Fruit fly (Drosophila melanogaster) whole organism, embryonic: ENCODE measurements around the gene SPARC.

ENCODE experiments used
- Abd-B ChIP-seq: fragments of 200-800 bp; sonication (Bioruptor generic); optimal IDR thresholded peaks from 2 replicates; lab custom pipeline; 2018; ENCODE audit warnings: missing biosample characterization, mild to moderate bottlenecking, missing genetic modification characterization, moderate library complexity
- Awh ChIP-seq: fragments of 200-800 bp; sonication (Bioruptor generic); IDR thresholded peaks from 2 replicates; pipeline ENCODE4, ENCODE4 v1.3.6; 2022; ENCODE audit warnings: missing biosample characterization, missing genetic modification characterization
- BEAF-32 ChIP-seq: fragments of 200-800 bp; sonication (Bioruptor generic); optimal IDR thresholded peaks from 3 replicates; lab custom pipeline; 2017; ENCODE audit warnings: missing biosample characterization, missing genetic modification characterization, mild to moderate bottlenecking, moderate library complexity, missing genetic modification reagents
- Blimp-1 ChIP-seq: fragments of 200-800 bp; sonication (Bioruptor generic); optimal IDR thresholded peaks from 3 replicates; lab custom pipeline; 2018; ENCODE audit warnings: missing biosample characterization, missing genetic modification characterization, mild to moderate bottlenecking, moderate library complexity, missing genetic modification reagents
- CG10366 ChIP-seq: fragments of 200-800 bp; sonication (Bioruptor generic); IDR thresholded peaks from 2 replicates; pipeline ENCODE4 v1.3.6; 2022; ENCODE audit warnings: missing biosample characterization, missing genetic modification characterization
- CG11560 ChIP-seq: fragments of 200-800 bp; sonication (Bioruptor generic); IDR thresholded peaks from 3 replicates; pipeline ENCODE4 v1.3.6; 2022; ENCODE audit warnings: missing biosample characterization, missing genetic modification characterization
- CG12104 ChIP-seq: fragments of 200-800 bp; sonication (Bioruptor generic); optimal IDR thresholded peaks from 3 replicates; lab custom pipeline; 2016; ENCODE audit warnings: missing biosample characterization, missing genetic modification characterization
- CG12942 ChIP-seq: fragments of 200-800 bp; sonication (Bioruptor generic); optimal IDR thresholded peaks from 3 replicates; lab custom pipeline; 2016; ENCODE audit warnings: missing biosample characterization, missing genetic modification characterization
- CG13287 ChIP-seq: fragments of 200-800 bp; sonication (Bioruptor generic); IDR thresholded peaks from 2 replicates; pipeline ENCODE4 v1.3.6; 2022; ENCODE audit warnings: missing biosample characterization, missing genetic modification characterization; ENCODE audit not compliant: partially characterized antibody
- CG14441 ChIP-seq: fragments of 200-800 bp; sonication (Bioruptor generic); IDR thresholded peaks from 2 replicates; pipeline ENCODE4 v1.3.6; 2022; ENCODE audit warnings: missing biosample characterization, missing genetic modification characterization
- CG14965 ChIP-seq: fragments of 200-800 bp; sonication (Bioruptor generic); optimal IDR thresholded peaks from 2 replicates; lab custom pipeline; 2016; ENCODE audit warnings: missing biosample characterization, missing genetic modification characterization, borderline replicate concordance
- CG17361 ChIP-seq: fragments of 200-800 bp; sonication (Bioruptor generic); IDR thresholded peaks from 3 replicates; pipeline ENCODE4 v1.3.6; 2022; ENCODE audit warnings: missing biosample characterization, missing genetic modification characterization
- CG18619 ChIP-seq: fragments of 200-800 bp; sonication (Bioruptor generic); optimal IDR thresholded peaks from 3 replicates; lab custom pipeline; 2017; ENCODE audit warnings: missing biosample characterization, mild to moderate bottlenecking, missing genetic modification characterization
- CG31441 ChIP-seq: fragments of 200-800 bp; sonication (Bioruptor generic); IDR thresholded peaks from 2 replicates; pipeline ENCODE4 v1.3.6; 2022; ENCODE audit warnings: missing biosample characterization, missing genetic modification characterization
- CG3163 ChIP-seq: fragments of 200-800 bp; sonication (Bioruptor generic); optimal IDR thresholded peaks from 3 replicates; lab custom pipeline; 2016; ENCODE audit warnings: missing biosample characterization, missing genetic modification characterization
- CG7372 ChIP-seq: fragments of 200-800 bp; sonication (Bioruptor generic); IDR thresholded peaks from 2 replicates; pipeline ENCODE4 v1.3.6; 2022; ENCODE audit warnings: missing biosample characterization, missing genetic modification characterization
- CG7928 ChIP-seq: fragments of 200-800 bp; sonication (Bioruptor generic); optimal IDR thresholded peaks from 2 replicates; lab custom pipeline; 2017; ENCODE audit warnings: missing biosample characterization, mild to moderate bottlenecking, missing genetic modification characterization
- CG7987 ChIP-seq: fragments of 200-800 bp; sonication (Bioruptor generic); optimal IDR thresholded peaks from 2 replicates; lab custom pipeline; 2018; ENCODE audit warnings: missing biosample characterization, mild to moderate bottlenecking, missing genetic modification characterization, moderate library complexity
- CG8089 ChIP-seq: fragments of 200-800 bp; sonication (Bioruptor generic); optimal IDR thresholded peaks from 3 replicates; lab custom pipeline; 2016; ENCODE audit warnings: missing biosample characterization, missing genetic modification characterization
- CG8924 ChIP-seq: fragments of 200-800 bp; optimal IDR thresholded peaks from 3 replicates; lab custom pipeline; 2019; ENCODE audit warnings: missing biosample characterization, mild to moderate bottlenecking, missing genetic modification characterization, moderate library complexity
- CG8944 ChIP-seq: fragments of 200-800 bp; sonication (Bioruptor generic); optimal IDR thresholded peaks from 3 replicates; lab custom pipeline; 2016; ENCODE audit warnings: missing biosample characterization, missing genetic modification characterization
- CG9727 ChIP-seq: fragments of 200-800 bp; sonication (Bioruptor generic); optimal IDR thresholded peaks from 3 replicates; lab custom pipeline; 2017; ENCODE audit warnings: missing biosample characterization, mild to moderate bottlenecking, missing genetic modification characterization
- CG9876 ChIP-seq: fragments of 200-800 bp; sonication (Bioruptor generic); optimal IDR thresholded peaks from 2 replicates; lab custom pipeline; 2016; ENCODE audit warnings: missing biosample characterization, missing genetic modification characterization
- CHES-1-like ChIP-seq: fragments of 200-800 bp; sonication (Bioruptor generic); optimal IDR thresholded peaks from 2 replicates; lab custom pipeline; 2016; ENCODE audit warnings: missing biosample characterization, missing genetic modification characterization
- Chrac-16 ChIP-seq: fragments of 200-800 bp; sonication (Bioruptor generic); optimal IDR thresholded peaks from 3 replicates; lab custom pipeline; 2016; ENCODE audit warnings: missing biosample characterization, missing genetic modification characterization
- Deaf1 ChIP-seq: fragments of 200-800 bp; optimal IDR thresholded peaks from 3 replicates; lab custom pipeline; 2019; ENCODE audit warnings: missing biosample characterization, mild to moderate bottlenecking, missing genetic modification characterization, moderate library complexity
- Dek ChIP-seq: fragments of 200-800 bp; sonication (Bioruptor generic); optimal IDR thresholded peaks from 3 replicates; lab custom pipeline; 2019; ENCODE audit warnings: missing biosample characterization, mild to moderate bottlenecking, missing genetic modification characterization, moderate library complexity
- Dip3 ChIP-seq: fragments of 200-800 bp; sonication (Bioruptor generic); optimal IDR thresholded peaks from 3 replicates; lab custom pipeline; 2016; ENCODE audit warnings: missing biosample characterization, missing genetic modification characterization
- Elba2 ChIP-seq: fragments of 200-800 bp; sonication (Bioruptor generic); optimal IDR thresholded peaks from 3 replicates; lab custom pipeline; 2016; ENCODE audit warnings: missing biosample characterization, missing genetic modification characterization
- HmgD ChIP-seq: fragments of 200-800 bp; sonication (Bioruptor generic); optimal IDR thresholded peaks from 3 replicates; lab custom pipeline; 2016; ENCODE audit warnings: missing biosample characterization, missing genetic modification characterization
- Hr51 ChIP-seq, 2 experiments: fragments of 200-800 bp; sonication (Bioruptor generic); optimal IDR thresholded peaks; 2 replicates in 1 of 2; 3 replicates in 1 of 2; lab custom pipeline; 2016 to 2018; ENCODE audit warnings: missing biosample characterization in 2 of 2, missing genetic modification characterization in 2 of 2, mild to moderate bottlenecking in 1 of 2, moderate library complexity in 1 of 2
- Hsf ChIP-seq: fragments of 200-800 bp; sonication (Bioruptor generic); optimal IDR thresholded peaks from 3 replicates; lab custom pipeline; 2016; ENCODE audit warnings: missing biosample characterization, missing genetic modification characterization
- Mes4 ChIP-seq: fragments of 200-800 bp; sonication (Bioruptor generic); optimal IDR thresholded peaks from 2 replicates; lab custom pipeline; 2016; ENCODE audit warnings: missing biosample characterization, missing genetic modification characterization
- Nf-YA ChIP-seq: fragments of 200-800 bp; sonication (Bioruptor generic); IDR thresholded peaks from 2 replicates; pipeline ENCODE4 v1.3.6; 2022; ENCODE audit warnings: missing biosample characterization, missing genetic modification characterization
- Oaz ChIP-seq: fragments of 200-800 bp; sonication (Bioruptor generic); IDR thresholded peaks from 2 replicates; pipeline ENCODE4 v1.3.6; 2022; ENCODE audit warnings: missing biosample characterization, missing genetic modification characterization
- Optix ChIP-seq: fragments of 200-800 bp; sonication (Bioruptor generic); IDR thresholded peaks from 3 replicates; pipeline ENCODE4 v1.3.6; 2022; ENCODE audit warnings: missing biosample characterization, missing genetic modification characterization
- Rfx ChIP-seq: fragments of 200-800 bp; sonication (Bioruptor generic); IDR thresholded peaks from 2 replicates; pipeline ENCODE4 v1.3.6; 2022; ENCODE audit warnings: missing biosample characterization, missing genetic modification characterization
- Rx ChIP-seq: fragments of 200-800 bp; sonication (Bioruptor generic); IDR thresholded peaks from 2 replicates; pipeline ENCODE4 v1.3.6; 2022; ENCODE audit warnings: missing biosample characterization, missing genetic modification characterization
- Stat92E ChIP-seq, 3 experiments: fragments of >200 bp in 2 of 3; fragments of 200-800 bp in 1 of 3; sonication (Bioruptor generic) in 1 of 3; optimal IDR thresholded peaks; 2 replicates each; lab custom pipeline; 2017 to 2019; ENCODE audit warnings: missing biosample characterization in 3 of 3, missing genetic modification characterization in 3 of 3, mild to moderate bottlenecking in 1 of 3, moderate library complexity in 1 of 3
- Usf ChIP-seq: fragments of 200-800 bp; sonication (Bioruptor generic); optimal IDR thresholded peaks from 2 replicates; lab custom pipeline; 2017; ENCODE audit warnings: missing genotype, missing biosample characterization, missing genetic modification characterization
- bigmax ChIP-seq: fragments of 200-800 bp; sonication (Bioruptor generic); optimal IDR thresholded peaks from 2 replicates; lab custom pipeline; 2018; ENCODE audit warnings: missing biosample characterization, mild to moderate bottlenecking, missing genetic modification characterization
- cato ChIP-seq: fragments of 200-800 bp; sonication (Bioruptor generic); optimal IDR thresholded peaks from 2 replicates; lab custom pipeline; 2016; ENCODE audit warnings: missing biosample characterization, missing genetic modification characterization, borderline replicate concordance
- caup ChIP-seq: fragments of 200-800 bp; sonication (Bioruptor generic); optimal IDR thresholded peaks from 3 replicates; lab custom pipeline; 2017; ENCODE audit warnings: missing biosample characterization, mild to moderate bottlenecking, missing genetic modification characterization, moderate library complexity; ENCODE audit not compliant: severe bottlenecking
- dysf ChIP-seq: fragments of 200-800 bp; sonication (Bioruptor generic); IDR thresholded peaks from 3 replicates; pipeline ENCODE4 v1.3.6; 2022; ENCODE audit warnings: missing biosample characterization, missing genetic modification characterization
- ewg ChIP-seq: fragments of 200-800 bp; sonication (Bioruptor generic); optimal IDR thresholded peaks from 3 replicates; lab custom pipeline; 2017; ENCODE audit warnings: mild to moderate bottlenecking, missing biosample characterization, missing genetic modification reagents, missing genetic modification characterization
- gsb-n ChIP-seq: fragments of 200-800 bp; sonication (Bioruptor generic); optimal IDR thresholded peaks from 3 replicates; lab custom pipeline; 2018; ENCODE audit warnings: missing biosample characterization, mild to moderate bottlenecking, missing genetic modification characterization
- jing ChIP-seq: fragments of 200-800 bp; sonication (Bioruptor generic); optimal IDR thresholded peaks from 2 replicates; lab custom pipeline; 2018; ENCODE audit warnings: missing biosample characterization, mild to moderate bottlenecking, missing genetic modification characterization
- tap ChIP-seq: fragments of 200-800 bp; optimal IDR thresholded peaks from 3 replicates; lab custom pipeline; 2019; ENCODE audit warnings: missing biosample characterization, mild to moderate bottlenecking, missing genetic modification characterization, moderate library complexity
- toy ChIP-seq: fragments of 200-800 bp; sonication (Bioruptor generic); IDR thresholded peaks from 2 replicates; pipeline ENCODE4 v1.3.6; 2022; ENCODE audit warnings: missing biosample characterization, missing genetic modification characterization
- trh ChIP-seq: fragments of 200-800 bp; sonication (Bioruptor generic); optimal IDR thresholded peaks from 2 replicates; lab custom pipeline; 2016; ENCODE audit warnings: missing biosample characterization, missing genetic modification characterization
- zfh1 ChIP-seq: fragments of 200-800 bp; sonication (Bioruptor generic); IDR thresholded peaks from 3 replicates; pipeline ENCODE4 v1.3.6; 2022; ENCODE audit warnings: missing biosample characterization, missing genetic modification characterization

SPARC gene

dm6 chr3R:26899982-26900381 lies 28.2 kb upstream of the SPARC start (continued):
- peak; percentile 43; the same call in 1 of the 2 replicates for TF ChIP-seq Nf-YA (GFP tag; lab: Robert Waterston, UW)
- 0 out of 2 replicates have a peak, but pooled peaks have one; percentile 9 for TF ChIP-seq Awh (GFP tag; lab: Robert Waterston, UW)
- TF ChIP-seq Blimp-1 (GFP tag; lab: Kevin White, UChicago), result peak; percentile 61
- TF ChIP-seq CG13287 (GFP tag; lab: Robert Waterston, UW), result no peak
- TF ChIP-seq Rx (GFP tag; lab: Robert Waterston, UW), result 0 out of 2 replicates have a peak, but pooled peaks have one; percentile 24
- TF ChIP-seq Usf, result no peak
- no peak for TF ChIP-seq CG11560 (tag; lab: Robert Waterston, UW)
- TF ChIP-seq Dek (tag; lab: Kevin White, UChicago), result no peak
- TF ChIP-seq Oaz, result no peak
- peak; percentile 8 for TF ChIP-seq gsb-n (tag; lab: Kevin White, UChicago)
- peak; percentile 51; the same call in 1 of the 2 replicates for TF ChIP-seq CG10366 (GFP tag; lab: Robert Waterston, UW)
- TF ChIP-seq HmgD (GFP tag; lab: Kevin White, UChicago), result no peak
- no peak for TF ChIP-seq Dip3
- TF ChIP-seq Hr51 (GFP tag; optimal IDR thresholded peaks at IDR 0.05; lab: Kevin White, UChicago), result peak in 1 of 2 experiments; percentile 42
- TF ChIP-seq CG12942 (GFP tag; lab: Kevin White, UChicago), result no peak
- TF ChIP-seq zfh1 (GFP tag; lab: Robert Waterston, UW), result peak; percentile 65; the same call in 2 of the 3 replicates
- peak; percentile 14 for TF ChIP-seq ewg (GFP tag; lab: Kevin White, UChicago)
- TF ChIP-seq Chrac-16 (GFP tag; lab: Kevin White, UChicago), result peak; percentile 35
- TF ChIP-seq Rfx (GFP tag; lab: Robert Waterston, UW), result 0 out of 2 replicates have a peak, but pooled peaks have one; percentile 6
- no peak for TF ChIP-seq toy (GFP tag; lab: Robert Waterston, UW)
- peak; percentile 21 for TF ChIP-seq tap
- no peak for TF ChIP-seq CHES-1-like (GFP tag; lab: Kevin White, UChicago)
- no peak for TF ChIP-seq Elba2 (GFP tag; lab: Kevin White, UChicago)
- no peak for TF ChIP-seq CG8944 (GFP tag; lab: Kevin White, UChicago)
- TF ChIP-seq CG17361 (GFP tag; lab: Robert Waterston, UW), result peak; percentile 66
- TF ChIP-seq CG12104 (GFP tag; lab: Kevin White, UChicago), result no peak
- no peak for TF ChIP-seq caup
- TF ChIP-seq cato (GFP tag; lab: Kevin White, UChicago), result no peak
- peak; percentile 44; the same call in 1 of the 2 replicates for TF ChIP-seq CG31441
- no peak for TF ChIP-seq CG18619
- peak; percentile 25 for TF ChIP-seq jing (GFP tag; lab: Kevin White, UChicago)
- TF ChIP-seq Hsf (GFP tag; lab: Kevin White, UChicago), result peak; percentile 10
- no peak for TF ChIP-seq Optix (GFP tag; lab: Robert Waterston, UW)
- TF ChIP-seq CG14965, result no peak
- no peak for TF ChIP-seq CG7928 (GFP tag; lab: Kevin White, UChicago)
- no peak for TF ChIP-seq BEAF-32 (GFP tag; lab: Kevin White, UChicago)
- TF ChIP-seq CG9876 (GFP tag; lab: Kevin White, UChicago), result no peak
- TF ChIP-seq Stat92E (GFP tag; optimal IDR thresholded peaks at IDR 0.05; lab: Kevin White, UChicago), result no peak
- TF ChIP-seq CG7372 (GFP tag; lab: Robert Waterston, UW), result no peak
- TF ChIP-seq CG7987 (GFP tag; lab: Kevin White, UChicago), result no peak
- peak; percentile 49; the same call in 1 of the 2 replicates for TF ChIP-seq CG14441 (GFP tag; lab: Robert Waterston, UW)
- no peak for TF ChIP-seq CG9727
- TF ChIP-seq CG8089 (GFP tag; lab: Kevin White, UChicago), result no peak
- TF ChIP-seq trh (GFP tag; lab: Kevin White, UChicago), result no peak
- no peak for TF ChIP-seq bigmax (GFP tag; lab: Kevin White, UChicago)
- no peak for TF ChIP-seq Mes4 (GFP tag; lab: Kevin White, UChicago)
- peak; percentile 17 for TF ChIP-seq CG8924 (tag; lab: Kevin White, UChicago)
- TF ChIP-seq dysf (GFP tag; lab: Robert Waterston, UW), result peak; percentile 56; the same call in 1 of the 3 replicates
- no peak for TF ChIP-seq Deaf1
- TF ChIP-seq CG3163, result no peak
- peak; percentile 25 for TF ChIP-seq Abd-B (GFP tag; lab: Kevin White, UChicago)
